Worm (Caenorhabditis elegans) whole organism, L2 larva: Measurements from ENCODE around the gene F49C12.5.

Experiments
- C34F6.9 ChIP-seq: fragments of 150-350 bp; optimal IDR thresholded peaks from 2 replicates; lab custom pipeline; 2014; ENCODE audit warnings: missing biosample characterization, missing genetic modification characterization
- F13H6.1 ChIP-seq: sonication (generic microtip); optimal IDR thresholded peaks from 2 replicates; lab custom pipeline; 2016; ENCODE audit warnings: missing genetic modification characterization, missing compliant biosample characterization
- aly-2 ChIP-seq: fragments of 150-350 bp; optimal IDR thresholded peaks from 2 replicates; lab custom pipeline; 2014; ENCODE audit warnings: missing biosample characterization, missing genetic modification characterization
- ama-1 ChIP-seq: fragments of 150-350 bp; optimal IDR thresholded peaks from 2 replicates; lab custom pipeline; 2018; ENCODE audit warnings: inconsistent platforms
- ceh-16 ChIP-seq: fragments of 150-350 bp; optimal IDR thresholded peaks from 2 replicates; lab custom pipeline; 2014; ENCODE audit warnings: missing biosample characterization, missing genetic modification characterization
- fos-1 ChIP-seq: fragments of 150-350 bp; optimal IDR thresholded peaks from 2 replicates; lab custom pipeline; 2014; ENCODE audit warnings: missing biosample characterization, missing genetic modification characterization
- nhr-237 ChIP-seq: fragments of 150-350 bp; optimal IDR thresholded peaks from 2 replicates; lab custom pipeline; 2014; ENCODE audit warnings: missing biosample characterization, missing genetic modification characterization
- nhr-25 ChIP-seq: fragments of 150-350 bp; sonication (generic microtip); optimal IDR thresholded peaks from 3 replicates; lab custom pipeline; 2014; ENCODE audit warnings: missing biosample characterization, missing genetic modification characterization
- nhr-77 ChIP-seq: fragments of 150-350 bp; optimal IDR thresholded peaks from 2 replicates; lab custom pipeline; 2014; ENCODE audit warnings: missing biosample characterization, missing genetic modification characterization
- sem-4 ChIP-seq: fragments of 150-350 bp; optimal IDR thresholded peaks from 2 replicates; lab custom pipeline; 2014; ENCODE audit warnings: missing biosample characterization, missing genetic modification reagents, missing genetic modification characterization
- sma-3 ChIP-seq: sonication (generic microtip); optimal IDR thresholded peaks from 2 replicates; lab custom pipeline; 2016; ENCODE audit warnings: missing genetic modification reagents, missing genetic modification characterization, missing compliant biosample characterization
- sma-9 ChIP-seq, 2 experiments: fragments of 150-350 bp in 1 of 2; sonication (generic microtip) in 1 of 2; optimal IDR thresholded peaks; 2 replicates each; lab custom pipeline; 2014 to 2016; ENCODE audit warnings: missing genetic modification characterization in 2 of 2, mild to moderate bottlenecking in 1 of 2, missing biosample characterization in 1 of 2, missing compliant biosample characterization in 1 of 2, missing genetic modification reagents in 1 of 2, moderate library complexity in 1 of 2
- ztf-11 ChIP-seq: sonication (generic microtip); optimal IDR thresholded peaks from 2 replicates; lab custom pipeline; 2017; ENCODE audit warnings: missing biosample characterization, missing genetic modification characterization

F49C12.5 gene

ce11 chrIV:9343102-9343599 lies 38.4 kb downstream of the F49C12.5 start, which contains the start of gene pigc-1:
TSS of gene pigc-1 (minus strand) at chrIV:9343152.
- TF ChIP-seq nhr-25 (tag; lab: Kevin White, UChicago) (no peak), sem-4 (tag; lab: Kevin White, UChicago) (no peak), ztf-11 (tag; lab: Kevin White, UChicago) (no peak), sma-9 (GFP tag; optimal IDR thresholded peaks at IDR 0.05; lab: Kevin White, UChicago) (no peak), sma-9 (tag; optimal IDR thresholded peaks at IDR 0.05; lab: Kevin White, UChicago) (no peak), aly-2 (tag; lab: Kevin White, UChicago) (no peak), nhr-77 (tag; lab: Kevin White, UChicago) (no peak), fos-1 (peak; percentile 20), C34F6.9 (tag; lab: Kevin White, UChicago) (peak; percentile 44), ceh-16 (no peak)
- TF ChIP-seq, all 48 proteins: peak for 2

- TF ChIP-seq sma-3 (GFP tag; lab: Kevin White, UChicago) = no peak
- no peak for TF ChIP-seq fos-1
- TF ChIP-seq sma-9 (GFP tag; optimal IDR thresholded peaks at IDR 0.05; lab: Kevin White, UChicago) = no peak
- no peak for TF ChIP-seq sma-9 (tag; optimal IDR thresholded peaks at IDR 0.05; lab: Kevin White, UChicago)
- TF ChIP-seq nhr-237 (tag; lab: Kevin White, UChicago) = no peak
- no peak for TF ChIP-seq F13H6.1 (tag; lab: Kevin White, UChicago)
- TF ChIP-seq ceh-16 = no peak
- TF ChIP-seq ama-1 = no peak
These were observed 49.0 kb downstream of the F49C12.5 start for ce11 chrIV:9353728-9354127.
